Fruit fly (Drosophila melanogaster): ENCODE results near the gene nkd.

Gene nkd

DNA sequence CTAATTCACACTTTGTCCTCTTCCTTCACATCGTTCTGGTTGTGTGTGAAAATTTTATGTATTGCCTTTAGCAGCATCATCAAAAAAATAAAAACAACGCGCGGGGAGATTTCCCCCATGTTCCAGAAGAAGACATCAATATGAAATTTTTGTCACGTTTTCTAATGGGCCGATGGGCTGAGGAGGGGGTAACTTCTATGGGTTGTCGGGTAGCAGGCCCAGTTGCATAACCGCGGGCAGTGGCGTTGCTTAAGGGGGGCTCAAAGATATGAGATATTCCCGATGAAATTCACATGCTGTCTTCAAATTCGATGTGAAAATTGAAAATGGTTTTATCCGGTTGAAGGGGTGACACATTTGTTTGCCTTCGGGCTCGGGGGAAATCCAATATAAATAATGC, 26.8 kb downstream of the nkd start (continued):
- no peak for TF ChIP-seq CG3726 (GFP tag; IDR thresholded peaks at IDR 0.05)
- TF ChIP-seq Poxn (GFP tag; IDR thresholded peaks at IDR 0.05): no peak
- no peak for TF ChIP-seq prd (optimal IDR thresholded peaks at IDR 0.05)
- TF ChIP-seq prd (GFP tag; IDR thresholded peaks at IDR 0.05): 0 out of 3 replicates have a peak, but pooled peaks have one; percentile 11
- no peak for TF ChIP-seq MTF-1 (GFP tag; optimal IDR thresholded peaks at IDR 0.05; ENCODE audit: borderline replicate concordance)
- no peak for TF ChIP-seq CG3838 (GFP tag; optimal IDR thresholded peaks at IDR 0.05)
- TF ChIP-seq BEAF-32 (GFP tag; optimal IDR thresholded peaks at IDR 0.05): no peak
- no peak for TF ChIP-seq fd64A (GFP tag; optimal IDR thresholded peaks at IDR 0.05)
- TF ChIP-seq pan (optimal IDR thresholded peaks at IDR 0.05): no peak
- peak in 1 of 2 experiments; percentile 42 for TF ChIP-seq pan (GFP tag; optimal IDR thresholded peaks at IDR 0.05 in 1 of 2, IDR thresholded peaks at IDR 0.05 in 1 of 2)
- no peak for TF ChIP-seq MBD-R2 (GFP tag; IDR thresholded peaks at IDR 0.05)
- TF ChIP-seq E2f1 (GFP tag; IDR thresholded peaks at IDR 0.05): no peak
- no peak for TF ChIP-seq CG32767 (GFP tag; IDR thresholded peaks at IDR 0.05)
- TF ChIP-seq stc (GFP tag; IDR thresholded peaks at IDR 0.05): no peak
- no peak for TF ChIP-seq Rx (GFP tag; IDR thresholded peaks at IDR 0.05)
- no peak for TF ChIP-seq CG8290 (GFP tag; optimal IDR thresholded peaks at IDR 0.05)
- peak in 1 of 2 experiments; percentile 56 for TF ChIP-seq CG8290 (tag; optimal IDR thresholded peaks at IDR 0.05)
- TF ChIP-seq H2.0 (GFP tag; IDR thresholded peaks at IDR 0.05): no peak
- no peak for TF ChIP-seq bigmax (GFP tag; optimal IDR thresholded peaks at IDR 0.05)
- no peak for TF ChIP-seq CG2202 (tag; optimal IDR thresholded peaks at IDR 0.05)
- no peak for TF ChIP-seq lab (GFP tag; optimal IDR thresholded peaks at IDR 0.05)
- TF ChIP-seq CG15601 (tag; optimal IDR thresholded peaks at IDR 0.05): no peak
- no peak for TF ChIP-seq B-H1 (GFP tag; IDR thresholded peaks at IDR 0.05)
- TF ChIP-seq CG6854 (GFP tag; optimal IDR thresholded peaks at IDR 0.05): no peak
- no peak for TF ChIP-seq Atf3 (GFP tag; optimal IDR thresholded peaks at IDR 0.05)

DNA sequence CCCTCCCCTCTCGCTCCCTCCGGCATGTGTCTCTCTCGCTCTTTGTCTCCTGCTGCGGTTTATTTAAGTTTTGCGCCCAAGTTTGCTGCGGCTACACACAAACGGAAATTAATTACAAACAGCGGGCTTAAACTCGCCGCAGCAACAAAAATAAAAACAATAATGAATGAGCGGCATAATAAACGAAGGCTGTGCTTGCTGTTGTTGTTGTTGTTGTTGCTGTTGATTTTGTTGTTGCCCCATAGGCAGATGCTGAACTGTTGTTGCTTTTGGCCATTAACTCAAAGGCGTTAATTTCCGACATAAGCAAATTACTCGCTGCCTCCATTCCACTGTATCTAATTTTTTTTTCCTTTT, 28.5 kb downstream of the nkd start:
- TF ChIP-seq pho (GFP tag; optimal IDR thresholded peaks at IDR 0.05): no peak
- TF ChIP-seq CG12104 (GFP tag; optimal IDR thresholded peaks at IDR 0.05): peak; percentile 23
- TF ChIP-seq CG16863 (GFP tag; optimal IDR thresholded peaks at IDR 0.05): no peak
- no peak for TF ChIP-seq pan (optimal IDR thresholded peaks at IDR 0.05)
- TF ChIP-seq pan (GFP tag; optimal IDR thresholded peaks at IDR 0.05 in 1 of 2, IDR thresholded peaks at IDR 0.05 in 1 of 2): peak in 1 of 2 experiments; percentile 4
- peak; percentile 80 for TF ChIP-seq Awh (GFP tag; IDR thresholded peaks at IDR 0.05)
- peak; percentile 72; the same call in 2 of the 4 replicates for TF ChIP-seq chinmo (GFP tag; IDR thresholded peaks at IDR 0.05; ENCODE audit: partially characterized antibody)
- TF ChIP-seq CG4360 (GFP tag; IDR thresholded peaks at IDR 0.05): peak; percentile 81
- peak; percentile 19 for TF ChIP-seq abd-A (tag; optimal IDR thresholded peaks at IDR 0.05)
- TF ChIP-seq CG4617 (GFP tag; optimal IDR thresholded peaks at IDR 0.05; ENCODE audit: borderline replicate concordance): no peak
- no peak for TF ChIP-seq slbo (GFP tag; IDR thresholded peaks at IDR 0.05)
- no peak for TF ChIP-seq lola (GFP tag; optimal IDR thresholded peaks at IDR 0.05)
- no peak for TF ChIP-seq CG9817 (tag; optimal IDR thresholded peaks at IDR 0.05)
- 0 out of 2 replicates have a peak, but pooled peaks have one; percentile 6 for TF ChIP-seq CG11247 (GFP tag; IDR thresholded peaks at IDR 0.05)
- peak; percentile 61; the same call in 2 of the 3 replicates for TF ChIP-seq CG6175 (GFP tag; IDR thresholded peaks at IDR 0.05)
- peak in 1 of 2 experiments; percentile 44 for TF ChIP-seq Eip74EF (GFP tag; optimal IDR thresholded peaks at IDR 0.05)
- TF ChIP-seq jigr1 (GFP tag; IDR thresholded peaks at IDR 0.05): no peak
- TF ChIP-seq Med (GFP tag): peak; percentile 46
- TF ChIP-seq CG4707 (GFP tag; optimal IDR thresholded peaks at IDR 0.05): no peak
